Fruit fly (Drosophila melanogaster): ENCODE measurements around the gene RpS3.

dm6 chr3R:23373403-23373802 lies 14.8 kb downstream of the RpS3 start, which contains the start of gene CG42828:
- TF ChIP-seq CG8478 (optimal IDR thresholded peaks at IDR 0.05) (no peak), CTCF (optimal IDR thresholded peaks at IDR 0.05) (no peak)

Data from S2 (cell line).